Worm (Caenorhabditis elegans) whole organism, L1 larva: Measurements from ENCODE around the gene C54D10.10.

Experiments used
- C04F5.9 ChIP-seq: sonication (generic microtip); optimal IDR thresholded peaks from 2 replicates; lab custom pipeline; 2016; ENCODE audit warnings: missing genetic modification characterization, missing compliant biosample characterization
- C34B4.2 ChIP-seq: sonication (generic microtip); optimal IDR thresholded peaks from 2 replicates; lab custom pipeline; 2017; ENCODE audit warnings: mild to moderate bottlenecking, missing genetic modification characterization, missing compliant biosample characterization
- F16B12.6 ChIP-seq: fragments of 150-350 bp; optimal IDR thresholded peaks from 2 replicates; lab custom pipeline; 2014; ENCODE audit warnings: missing biosample characterization, missing genetic modification characterization
- Y116A8C.19 ChIP-seq: sonication (generic microtip); optimal IDR thresholded peaks from 2 replicates; lab custom pipeline; 2016; ENCODE audit warnings: missing compliant biosample characterization, missing genetic modification characterization, borderline replicate concordance
- aly-2 ChIP-seq: fragments of 150-350 bp; optimal IDR thresholded peaks from 2 replicates; lab custom pipeline; 2014; ENCODE audit warnings: missing biosample characterization, missing genetic modification characterization
- ama-1 ChIP-seq: fragments of 150-350 bp; optimal IDR thresholded peaks from 2 replicates; lab custom pipeline; 2014
- blmp-1 ChIP-seq: fragments of 150-350 bp; optimal IDR thresholded peaks from 2 replicates; lab custom pipeline; 2014; ENCODE audit warnings: missing biosample characterization, missing genetic modification characterization
- ceh-8 ChIP-seq: fragments of 200-800 bp; sonication (Bioruptor generic); optimal IDR thresholded peaks from 2 replicates; lab custom pipeline; 2018; ENCODE audit warnings: mild to moderate bottlenecking, missing genetic modification characterization, moderate library complexity, missing compliant biosample characterization
- ceh-90 ChIP-seq: sonication (generic microtip); optimal IDR thresholded peaks from 2 replicates; lab custom pipeline; 2016; ENCODE audit warnings: missing genetic modification characterization, missing compliant biosample characterization
- dsc-1 ChIP-seq: sonication (generic microtip); optimal IDR thresholded peaks from 2 replicates; lab custom pipeline; 2016; ENCODE audit warnings: mild to moderate bottlenecking, missing genetic modification characterization, missing compliant biosample characterization
- egl-27 ChIP-seq, 2 experiments: fragments of 150-350 bp in 1 of 2; sonication (generic microtip); optimal IDR thresholded peaks; 3 replicates each; lab custom pipeline; 2017 to 2018; ENCODE audit warnings: missing biosample characterization in 2 of 2, missing genetic modification characterization in 2 of 2, missing genetic modification reagents in 2 of 2
- ets-5 ChIP-seq: fragments of 200-800 bp; sonication (Bioruptor generic); IDR thresholded peaks from 2 replicates; pipeline ENCODE4 v1.3.6; 2022; ENCODE audit warnings: missing genetic modification characterization, missing compliant biosample characterization
- grh-1 ChIP-seq: fragments of 200-800 bp; sonication (Bioruptor generic); IDR thresholded peaks from 2 replicates; pipeline ENCODE4 v1.3.6; 2022; ENCODE audit warnings: missing genetic modification reagents, missing genetic modification characterization, missing compliant biosample characterization
- jun-1 ChIP-seq: fragments of 150-350 bp; optimal IDR thresholded peaks from 2 replicates; lab custom pipeline; 2014; ENCODE audit warnings: missing biosample characterization, missing genetic modification reagents, missing genetic modification characterization
- lin-14 ChIP-seq: fragments of 200-800 bp; sonication (Bioruptor generic); optimal IDR thresholded peaks from 2 replicates; lab custom pipeline; 2018; ENCODE audit warnings: mild to moderate bottlenecking, missing genetic modification characterization, moderate library complexity, missing compliant biosample characterization
- lin-35 ChIP-seq, 2 experiments: fragments of 150-350 bp; optimal IDR thresholded peaks; 2 replicates each; lab custom pipeline; 2014; ENCODE audit warnings: missing biosample characterization in 2 of 2, missing genetic modification characterization in 2 of 2, missing genetic modification reagents in 2 of 2
- lsy-2 ChIP-seq, 2 experiments: fragments of 150-350 bp; optimal IDR thresholded peaks; 2 replicates each; lab custom pipeline; 2014; ENCODE audit warnings: missing biosample characterization in 2 of 2, missing genetic modification characterization in 2 of 2
- mef-2 ChIP-seq: fragments of 150-350 bp; optimal IDR thresholded peaks from 2 replicates; lab custom pipeline; 2014; ENCODE audit warnings: missing biosample characterization, missing genetic modification characterization
- nhr-11 ChIP-seq: fragments of 150-350 bp; optimal IDR thresholded peaks from 2 replicates; lab custom pipeline; 2014; ENCODE audit warnings: missing biosample characterization, missing genetic modification characterization
- nhr-12 ChIP-seq: sonication (generic microtip); optimal IDR thresholded peaks from 2 replicates; lab custom pipeline; 2017; ENCODE audit warnings: missing biosample characterization, missing genetic modification characterization
- nhr-19 ChIP-seq: fragments of 200-800 bp; sonication (Bioruptor generic); conservative IDR thresholded peaks from 2 replicates; pipeline ENCODE4 v1.3.6; 2022; ENCODE audit warnings: missing genetic modification characterization, missing compliant biosample characterization
- nhr-237 ChIP-seq: fragments of 150-350 bp; optimal IDR thresholded peaks from 2 replicates; lab custom pipeline; 2014; ENCODE audit warnings: missing biosample characterization, missing genetic modification characterization
- nhr-47 ChIP-seq: sonication (generic microtip); optimal IDR thresholded peaks from 2 replicates; lab custom pipeline; 2016; ENCODE audit warnings: mild to moderate bottlenecking, missing genetic modification characterization, moderate library complexity, missing compliant biosample characterization
- nhr-71 ChIP-seq: sonication (generic microtip); optimal IDR thresholded peaks from 2 replicates; lab custom pipeline; 2016; ENCODE audit warnings: mild to moderate bottlenecking, missing genetic modification characterization, moderate library complexity, missing compliant biosample characterization
- nhr-77 ChIP-seq: fragments of 150-350 bp; optimal IDR thresholded peaks from 2 replicates; lab custom pipeline; 2014; ENCODE audit warnings: missing biosample characterization, missing genetic modification characterization
- nhr-85 ChIP-seq: sonication (generic microtip); peaks from one replicate; lab custom pipeline; 2016; ENCODE audit warnings: missing genetic modification characterization, inconsistent platforms, missing compliant biosample characterization
- nhr-90 ChIP-seq: sonication (generic microtip); optimal IDR thresholded peaks from 2 replicates; lab custom pipeline; 2016; ENCODE audit warnings: mild to moderate bottlenecking, missing genetic modification characterization, missing compliant biosample characterization; ENCODE audit not compliant: poor library complexity
- pag-3 ChIP-seq: sonication (generic microtip); optimal IDR thresholded peaks from 2 replicates; lab custom pipeline; 2017; ENCODE audit warnings: missing genetic modification characterization, mild to moderate bottlenecking, missing compliant biosample characterization, antibody characterized with exemption, borderline replicate concordance; ENCODE audit not compliant: insufficient read depth
- pqm-1 ChIP-seq: sonication (generic microtip); optimal IDR thresholded peaks from 3 replicates; lab custom pipeline; 2017; ENCODE audit warnings: missing biosample characterization, missing genetic modification characterization
- sox-4 ChIP-seq: sonication (generic microtip); optimal IDR thresholded peaks from 2 replicates; lab custom pipeline; 2016; ENCODE audit warnings: missing genetic modification characterization, missing compliant biosample characterization
- unc-130 ChIP-seq: fragments of 150-350 bp; optimal IDR thresholded peaks from 2 replicates; lab custom pipeline; 2017; ENCODE audit warnings: missing biosample characterization, missing genetic modification characterization, inconsistent platforms
- unc-30 ChIP-seq: sonication (generic microtip); optimal IDR thresholded peaks from 2 replicates; lab custom pipeline; 2017; ENCODE audit warnings: missing biosample characterization, missing genetic modification characterization
- unc-86 ChIP-seq: sonication (generic microtip); optimal IDR thresholded peaks from 2 replicates; lab custom pipeline; 2016; ENCODE audit warnings: missing genetic modification characterization, missing compliant biosample characterization
- unc-98 ChIP-seq: fragments of 200-800 bp; sonication (Bioruptor generic); IDR thresholded peaks from 2 replicates; pipeline ENCODE4 v1.3.6; 2022; ENCODE audit warnings: missing genetic modification characterization, missing compliant biosample characterization
- vab-15 ChIP-seq: sonication (generic microtip); optimal IDR thresholded peaks from 2 replicates; lab custom pipeline; 2017; ENCODE audit warnings: missing genotype, mild to moderate bottlenecking, missing genetic modification characterization, missing compliant biosample characterization
- zag-1 ChIP-seq: fragments of 150-350 bp; optimal IDR thresholded peaks from 2 replicates; lab custom pipeline; 2014; ENCODE audit warnings: missing biosample characterization, missing genetic modification characterization
- zip-4 ChIP-seq: fragments of 200-800 bp; sonication (Bioruptor generic); optimal IDR thresholded peaks from 2 replicates; lab custom pipeline; 2018; ENCODE audit warnings: mild to moderate bottlenecking, missing genetic modification characterization, moderate library complexity, missing compliant biosample characterization

Gene C54D10.10

DNA sequence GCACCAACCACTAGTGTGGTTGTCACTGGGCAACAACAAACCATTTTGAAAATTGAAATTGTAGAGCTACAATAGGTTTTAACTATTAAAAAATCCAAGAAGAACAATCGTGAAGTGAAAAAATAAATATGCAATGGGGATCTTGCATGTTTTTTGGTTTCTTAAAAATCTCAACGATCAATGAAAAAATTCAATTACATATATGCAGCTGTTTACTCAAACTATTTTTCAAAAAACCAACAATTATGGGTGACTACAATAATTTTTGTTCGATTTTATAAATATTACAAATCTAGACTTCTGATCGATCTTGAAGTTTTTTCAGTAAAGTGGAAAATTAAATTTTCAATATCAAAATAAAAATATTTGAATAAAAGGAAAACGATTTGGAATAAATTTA is 41.3 kb downstream of the C54D10.10 start, which contains the start of gene cdr-4:
TSS of gene cdr-4 (minus strand) at position 101 of the 400 bp plus-strand sequence.
- no peak for TF ChIP-seq unc-130 (tag; lab: Kevin White, UChicago)
- TF ChIP-seq mef-2: no peak
- TF ChIP-seq sox-4 (tag; lab: Kevin White, UChicago): no peak
- TF ChIP-seq egl-27 (tag; optimal IDR thresholded peaks at IDR 0.05; lab: Kevin White, UChicago): no peak
- TF ChIP-seq blmp-1 (tag; lab: Kevin White, UChicago): no peak
- TF ChIP-seq grh-1 (GFP tag; lab: Robert Waterston, UW): no peak
- no peak for TF ChIP-seq pqm-1 (tag; lab: Kevin White, UChicago)
- no peak for TF ChIP-seq jun-1 (tag; lab: Kevin White, UChicago)
- no peak for TF ChIP-seq zag-1 (tag; lab: Kevin White, UChicago)
- TF ChIP-seq nhr-77: no peak
- no peak for TF ChIP-seq aly-2 (tag; lab: Kevin White, UChicago)
- no peak for TF ChIP-seq nhr-237 (tag; lab: Kevin White, UChicago)
- TF ChIP-seq lsy-2 (tag; optimal IDR thresholded peaks at IDR 0.05; lab: Kevin White, UChicago): no peak
- no peak for TF ChIP-seq ets-5 (GFP tag; lab: Robert Waterston, UW)

DNA sequence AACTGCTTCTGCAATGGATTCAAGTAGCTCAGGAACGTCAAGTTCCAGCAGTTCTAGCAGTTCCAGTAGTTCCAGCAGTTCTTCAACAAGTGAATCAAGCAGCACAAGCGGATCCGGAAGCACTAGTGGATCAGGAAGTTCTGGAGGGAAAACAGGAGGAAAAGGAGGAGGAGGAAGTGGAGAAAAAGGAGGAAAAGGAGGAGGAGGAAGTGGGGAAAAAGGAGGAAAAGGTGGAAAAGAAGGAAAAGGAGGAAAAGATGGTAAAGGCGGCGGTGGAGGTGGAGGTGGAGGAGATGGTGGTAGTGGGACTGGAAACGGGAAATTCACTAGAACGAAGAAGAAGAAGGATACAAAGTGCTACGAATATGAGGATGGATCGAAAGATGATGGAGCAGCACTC is 43.3 kb downstream of the C54D10.10 start:
- TF ChIP-seq lin-35 (GFP tag; optimal IDR thresholded peaks at IDR 0.05; lab: Kevin White, UChicago) (no peak), dsc-1 (no peak), aly-2 (tag; lab: Kevin White, UChicago) (no peak), F16B12.6 (no peak), nhr-47 (tag; lab: Kevin White, UChicago) (no peak), lin-14 (no peak), C34B4.2 (tag; lab: Kevin White, UChicago) (no peak), nhr-85 (no peak), nhr-12 (no peak), egl-27 (tag; optimal IDR thresholded peaks at IDR 0.05; lab: Kevin White, UChicago) (no peak)

DNA sequence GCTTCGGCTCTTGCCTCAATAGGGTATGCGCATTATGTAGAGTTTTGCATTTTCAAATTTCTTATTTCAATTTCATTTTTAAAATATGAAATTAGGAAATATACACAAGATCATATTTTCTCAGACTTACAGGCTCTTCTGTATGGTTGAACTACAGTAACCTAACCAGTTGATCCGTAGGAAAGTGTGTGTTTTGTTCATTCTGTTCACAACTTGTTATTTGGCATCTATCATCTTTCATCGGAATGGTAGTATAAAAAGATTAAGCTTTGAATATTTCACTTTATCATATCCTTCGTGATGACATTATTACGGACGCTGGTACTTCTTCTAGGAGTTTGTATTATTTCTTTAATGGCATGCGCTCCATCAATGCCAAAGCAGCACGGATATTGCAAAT is 43.9 kb downstream of the C54D10.10 start, which contains the start of gene K01D12.10:
TSS of gene K01D12.10 (plus strand) at position 301 of the 400 bp plus-strand sequence.
- TF ChIP-seq jun-1 (tag; lab: Kevin White, UChicago): no peak
- TF ChIP-seq ama-1 (lab: Kevin White, UChicago): no peak
- no peak for TF ChIP-seq pag-3 (tag; lab: Kevin White, UChicago)
- TF ChIP-seq zip-4 (GFP tag; lab: Kevin White, UChicago): no peak
- TF ChIP-seq ceh-90: no peak
- TF ChIP-seq nhr-19: no peak
- TF ChIP-seq C04F5.9 (tag; lab: Kevin White, UChicago): no peak
- no peak for TF ChIP-seq unc-98
- TF ChIP-seq ets-5 (GFP tag; lab: Robert Waterston, UW): no peak
- no peak for TF ChIP-seq egl-27 (tag; optimal IDR thresholded peaks at IDR 0.05; lab: Kevin White, UChicago)
- no peak for TF ChIP-seq unc-86 (tag; lab: Kevin White, UChicago)
- TF ChIP-seq nhr-71 (tag; lab: Kevin White, UChicago): no peak
- no peak for TF ChIP-seq unc-30 (tag; lab: Kevin White, UChicago)

- TF ChIP-seq nhr-90 (tag; lab: Kevin White, UChicago): no peak
- no peak for TF ChIP-seq ceh-8 (GFP tag; lab: Kevin White, UChicago)
- TF ChIP-seq blmp-1 (tag; lab: Kevin White, UChicago): no peak
- no peak for TF ChIP-seq Y116A8C.19 (tag; lab: Kevin White, UChicago)
- TF ChIP-seq ama-1 (lab: Kevin White, UChicago): no peak
- no peak for TF ChIP-seq nhr-11
- no peak for TF ChIP-seq vab-15 (tag; lab: Kevin White, UChicago)
Observed at ce11 chrV:12404544-12404943, 45.3 kb downstream of the C54D10.10 start, which contains the start of gene K01D12.9. TSS of gene K01D12.9 (minus strand) at chrV:12404644.
